Fruit fly (Drosophila melanogaster) whole organism, embryonic: ENCODE measurements around the gene CenB1A.

Experiments used
- CG10462 ChIP-seq: fragments of 200-800 bp; sonication (Bioruptor generic); optimal IDR thresholded peaks from 2 replicates; lab custom pipeline; 2016; ENCODE audit warnings: missing biosample characterization, missing genetic modification characterization
- CG11456 ChIP-seq: fragments of 200-800 bp; sonication (Bioruptor generic); IDR thresholded peaks from 3 replicates; pipeline ENCODE4 v1.3.6; 2022; ENCODE audit warnings: missing biosample characterization, missing genetic modification characterization
- CG2875 ChIP-seq: fragments of 200-800 bp; sonication (Bioruptor generic); optimal IDR thresholded peaks from 2 replicates; lab custom pipeline; 2017; ENCODE audit warnings: missing biosample characterization, mild to moderate bottlenecking, missing genetic modification characterization, missing genetic modification reagents
- CG30431 ChIP-seq: fragments of 200-800 bp; sonication (Bioruptor generic); optimal IDR thresholded peaks from 2 replicates; lab custom pipeline; 2017; ENCODE audit warnings: missing biosample characterization, missing genetic modification characterization
- CG31441 ChIP-seq: fragments of 200-800 bp; sonication (Bioruptor generic); IDR thresholded peaks from 2 replicates; pipeline ENCODE4 v1.3.6; 2022; ENCODE audit warnings: missing biosample characterization, missing genetic modification characterization
- Ets97D ChIP-seq: fragments of 200-800 bp; sonication (Bioruptor generic); optimal IDR thresholded peaks from 3 replicates; lab custom pipeline; 2016; ENCODE audit warnings: missing biosample characterization, missing genetic modification characterization
- Hmx ChIP-seq: fragments of 200-800 bp; sonication (Bioruptor generic); optimal IDR thresholded peaks from 2 replicates; lab custom pipeline; 2016; ENCODE audit warnings: missing biosample characterization, missing genetic modification characterization
- dmrt11E ChIP-seq: fragments of 200-800 bp; sonication (Bioruptor generic); optimal IDR thresholded peaks from 3 replicates; lab custom pipeline; 2018; ENCODE audit warnings: missing biosample characterization, mild to moderate bottlenecking, missing genetic modification characterization, moderate library complexity
- gcm ChIP-seq: fragments of 200-800 bp; sonication (Bioruptor generic); optimal IDR thresholded peaks from 2 replicates; lab custom pipeline; 2019; ENCODE audit warnings: missing biosample characterization, mild to moderate bottlenecking, missing genetic modification characterization, moderate library complexity
- tup ChIP-seq: fragments of 200-800 bp; sonication (Bioruptor generic); optimal IDR thresholded peaks from 2 replicates; lab custom pipeline; 2016; ENCODE audit warnings: missing biosample characterization, mild to moderate bottlenecking, missing genetic modification characterization, moderate library complexity

DNA sequence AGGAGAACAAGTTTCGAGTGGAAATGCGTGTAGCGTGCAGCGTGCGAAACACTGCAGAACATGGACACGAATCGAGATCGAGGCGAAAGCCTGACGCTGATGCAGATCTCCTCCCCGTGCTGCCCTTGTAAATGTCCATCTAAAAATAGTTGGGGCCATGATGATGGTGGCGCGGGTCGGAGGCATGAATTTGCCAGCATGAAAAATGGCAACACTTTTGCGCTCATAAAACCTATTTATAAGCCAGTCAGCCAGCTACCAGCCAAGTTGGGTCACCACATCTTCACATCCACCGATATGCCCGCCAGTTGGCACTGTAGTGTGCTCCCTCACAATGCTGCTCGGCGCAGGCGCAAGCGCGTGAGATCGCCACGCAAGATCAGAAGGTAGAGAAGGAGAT, 30.2 kb downstream of the CenB1A start:
- no peak for TF ChIP-seq CG30431
- no peak for TF ChIP-seq CG10462 (GFP tag; lab: Kevin White, UChicago)
- no peak for TF ChIP-seq CG31441 (GFP tag; lab: Robert Waterston, UW)
- no peak for TF ChIP-seq dmrt11E (tag; lab: Kevin White, UChicago)
- TF ChIP-seq tup (GFP tag; lab: Kevin White, UChicago): no peak
- no peak for TF ChIP-seq Ets97D (GFP tag; lab: Kevin White, UChicago)
- no peak for TF ChIP-seq gcm (GFP tag; lab: Kevin White, UChicago)
- TF ChIP-seq CG2875 (GFP tag; lab: Kevin White, UChicago): no peak
- no peak for TF ChIP-seq CG11456 (GFP tag; lab: Robert Waterston, UW)
- TF ChIP-seq Hmx (GFP tag; lab: Kevin White, UChicago): no peak
